Worm (Caenorhabditis elegans): ENCODE measurements around the gene T14B4.9.

The T14B4.9 gene

DNA sequence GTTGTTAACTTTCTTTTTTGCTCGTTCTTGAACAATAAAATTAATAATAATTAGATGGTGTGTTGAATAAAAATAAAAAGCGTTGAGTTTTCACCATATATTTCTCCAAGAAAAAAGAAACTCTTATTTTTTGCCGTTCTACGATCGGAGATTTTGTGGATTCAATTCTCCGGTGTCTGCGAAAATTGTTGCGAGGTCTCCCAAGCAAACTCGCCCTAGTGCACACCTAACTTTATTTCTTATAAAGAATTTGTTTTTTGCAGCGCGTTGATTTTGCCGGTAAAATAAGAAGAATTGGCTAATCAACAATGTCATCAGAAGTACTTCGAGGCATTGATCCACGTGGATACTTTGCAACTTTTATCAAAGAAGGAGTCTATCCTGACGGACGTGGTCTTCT is 7.8 kb upstream of the T14B4.9 start, which contains the start of gene exos-8 (continued):
- no peak for TF ChIP-seq unc-3 (GFP tag; conservative IDR thresholded peaks at IDR 0.05)
- TF ChIP-seq unc-3 (tag; optimal IDR thresholded peaks at IDR 0.05): peak; percentile 64
- TF ChIP-seq ceh-34 (tag; optimal IDR thresholded peaks at IDR 0.05): peak; percentile 72
- TF ChIP-seq fkh-10 (GFP tag; optimal IDR thresholded peaks at IDR 0.05): no peak
- peak; percentile 28 for TF ChIP-seq sox-4 (tag; optimal IDR thresholded peaks at IDR 0.05)
- peak; percentile 59 for TF ChIP-seq fkh-6 (tag; optimal IDR thresholded peaks at IDR 0.05)
- peak; percentile 49 for TF ChIP-seq ttx-3 (tag; optimal IDR thresholded peaks at IDR 0.05)
- peak; percentile 85 for TF ChIP-seq unc-42 (tag; optimal IDR thresholded peaks at IDR 0.05)
- TF ChIP-seq ceh-31 (tag; optimal IDR thresholded peaks at IDR 0.05): peak; percentile 97
- no peak for TF ChIP-seq ceh-22 (tag; optimal IDR thresholded peaks at IDR 0.05)
- TF ChIP-seq hlh-8 (tag; optimal IDR thresholded peaks at IDR 0.05): peak; percentile 76
- TF ChIP-seq T23F11.4 (GFP tag; optimal IDR thresholded peaks at IDR 0.05): peak; percentile 11
- TF ChIP-seq ama-1 (optimal IDR thresholded peaks at IDR 0.05): no peak
- TF ChIP-seq pqm-1 (tag; optimal IDR thresholded peaks at IDR 0.05): peak; percentile 56
- peak; percentile 1 for TF ChIP-seq nfya-1 (tag; optimal IDR thresholded peaks at IDR 0.05)
- peak; percentile 58 for TF ChIP-seq ahr-1 (tag; optimal IDR thresholded peaks at IDR 0.05)
- TF ChIP-seq ref-2 (tag; optimal IDR thresholded peaks at IDR 0.05): peak; percentile 95
- TF ChIP-seq lim-6 (tag; optimal IDR thresholded peaks at IDR 0.05): peak; percentile 74
- peak; percentile 91 for TF ChIP-seq ceh-14 (tag; optimal IDR thresholded peaks at IDR 0.05)
- TF ChIP-seq nhr-232 (tag; optimal IDR thresholded peaks at IDR 0.05): no peak
- no peak for TF ChIP-seq pat-9 (tag; optimal IDR thresholded peaks at IDR 0.05)
- no peak for TF ChIP-seq pag-3 (tag; optimal IDR thresholded peaks at IDR 0.05; ENCODE audit: borderline replicate concordance)
- TF ChIP-seq rnt-1 (tag; optimal IDR thresholded peaks at IDR 0.05): peak; percentile 91
- TF ChIP-seq ceh-24 (tag; optimal IDR thresholded peaks at IDR 0.05): no peak
- TF ChIP-seq nhr-11 (tag; optimal IDR thresholded peaks at IDR 0.05): no peak
- peak; percentile 38 for TF ChIP-seq hlh-15 (tag; optimal IDR thresholded peaks at IDR 0.05)
- no peak for TF ChIP-seq sox-2 (GFP tag; IDR thresholded peaks at IDR 0.05)
- TF ChIP-seq syd-9 (tag; optimal IDR thresholded peaks at IDR 0.05): peak; percentile 49

DNA sequence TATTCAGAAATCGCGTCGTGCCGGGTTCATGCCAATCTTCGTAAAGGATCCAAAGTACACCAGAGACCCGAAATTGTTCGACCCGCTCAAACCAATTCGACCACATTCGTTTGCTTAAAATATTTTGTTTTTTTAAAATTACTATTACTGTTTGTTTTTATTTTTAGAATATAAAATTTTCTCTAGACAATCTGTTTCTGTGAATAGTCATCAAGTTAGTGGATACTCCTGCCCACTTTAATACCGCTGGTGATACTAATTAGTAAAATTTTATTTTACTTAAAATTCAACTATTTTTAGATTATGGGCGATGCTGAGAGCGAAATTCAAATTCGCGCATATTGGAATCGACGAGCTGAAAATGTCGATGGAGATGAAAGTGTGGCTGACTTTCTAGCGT is 3.0 kb upstream of the T14B4.9 start, which contains the start of gene T14B4.1:
Gene T14B4.1, plus strand, starts transcription at position 301 of the 400 bp plus-strand sequence.
- TF ChIP-seq pros-1 (tag; optimal IDR thresholded peaks at IDR 0.05): no peak
- no peak for TF ChIP-seq F13H6.1 (tag; optimal IDR thresholded peaks at IDR 0.05)
- no peak for TF ChIP-seq sdc-2 (tag; optimal IDR thresholded peaks at IDR 0.05)
- no peak for TF ChIP-seq ztf-16 (tag; optimal IDR thresholded peaks at IDR 0.05)
- TF ChIP-seq ceh-45 (GFP tag; IDR thresholded peaks at IDR 0.05): no peak
- no peak for TF ChIP-seq zip-5 (tag; optimal IDR thresholded peaks at IDR 0.05)
- TF ChIP-seq hlh-15 (tag; optimal IDR thresholded peaks at IDR 0.05): no peak
- TF ChIP-seq npax-4 (tag; optimal IDR thresholded peaks at IDR 0.05): no peak
- no peak for TF ChIP-seq ref-2 (tag; optimal IDR thresholded peaks at IDR 0.05)
- TF ChIP-seq fkh-6 (tag; optimal IDR thresholded peaks at IDR 0.05): no peak

DNA sequence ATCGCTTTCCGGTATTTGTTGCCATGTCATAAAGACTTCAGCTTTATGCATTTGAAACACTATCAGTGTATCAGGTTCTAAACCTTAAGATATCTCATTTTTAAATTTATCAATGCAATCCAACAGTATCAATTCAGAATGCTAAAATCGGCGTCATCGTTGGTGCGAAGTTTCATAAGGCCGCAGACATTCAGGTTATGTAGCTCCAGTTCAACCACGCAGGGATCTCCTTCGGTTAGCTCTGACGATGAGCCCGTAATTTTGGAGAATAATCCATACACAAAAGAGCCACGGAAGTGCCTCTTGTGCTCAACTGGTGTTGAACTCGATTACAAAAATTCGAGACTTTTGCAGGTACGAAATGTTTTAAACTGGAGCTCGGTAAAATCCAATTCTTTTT is 2.4 kb upstream of the T14B4.9 start, which contains the start of gene mrps-18.C:
Gene mrps-18.C, plus strand, starts transcription at position 138 of the 400 bp plus-strand sequence.
- TF ChIP-seq pha-4 (tag; optimal IDR thresholded peaks at IDR 0.05): no peak
- no peak for TF ChIP-seq ceh-19 (GFP tag; optimal IDR thresholded peaks at IDR 0.05)
- no peak for TF ChIP-seq ceh-14 (tag; optimal IDR thresholded peaks at IDR 0.05)

DNA sequence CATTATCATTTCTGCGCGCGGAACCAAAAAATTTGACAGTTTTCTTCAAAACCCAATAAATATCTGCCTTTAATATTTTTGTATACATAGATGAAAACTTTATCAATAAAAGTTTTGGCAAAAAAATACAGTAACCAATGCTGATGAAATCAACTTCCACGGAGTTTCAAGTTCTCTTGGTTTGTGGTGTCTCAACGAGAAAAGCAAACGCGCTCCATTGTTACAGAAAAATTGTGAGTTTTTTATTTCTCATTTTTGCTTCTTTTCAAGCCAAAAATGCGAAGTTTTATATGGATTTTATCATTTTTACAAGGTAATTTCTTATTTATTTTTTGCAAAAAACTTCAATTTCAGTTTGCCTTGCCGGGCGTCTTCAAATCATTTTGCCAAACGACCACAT is 1.1 kb upstream of the T14B4.9 start, which contains the start of gene T14B4.3:
Gene T14B4.3, plus strand, starts transcription at position 264 of the 400 bp plus-strand sequence.
- TF ChIP-seq ceh-22 (tag; optimal IDR thresholded peaks at IDR 0.05): no peak
- TF ChIP-seq rnt-1 (tag; optimal IDR thresholded peaks at IDR 0.05): peak; percentile 49
- TF ChIP-seq tbx-2 (tag; optimal IDR thresholded peaks at IDR 0.05): peak; percentile 91
- TF ChIP-seq gmeb-2 (tag; optimal IDR thresholded peaks at IDR 0.05): no peak
- no peak for TF ChIP-seq K02D7.2 (tag; optimal IDR thresholded peaks at IDR 0.05)
- TF ChIP-seq dmd-4 (tag; optimal IDR thresholded peaks at IDR 0.05; ENCODE audit: borderline replicate concordance): no peak
- TF ChIP-seq ama-1 (optimal IDR thresholded peaks at IDR 0.05): no peak
- TF ChIP-seq unc-55 (GFP tag; optimal IDR thresholded peaks at IDR 0.05): no peak
- TF ChIP-seq tbx-7 (tag; optimal IDR thresholded peaks at IDR 0.05): peak; percentile 74
- no peak for TF ChIP-seq dve-1 (tag; optimal IDR thresholded peaks at IDR 0.05)
- TF ChIP-seq ets-4 (tag; optimal IDR thresholded peaks at IDR 0.05): peak; percentile 76
- TF ChIP-seq ceh-48 (tag; optimal IDR thresholded peaks at IDR 0.05): no peak
- peak; percentile 80 for TF ChIP-seq C08G9.2 (tag; optimal IDR thresholded peaks at IDR 0.05)
- no peak for TF ChIP-seq sox-2 (GFP tag; IDR thresholded peaks at IDR 0.05)
- TF ChIP-seq fkh-10 (GFP tag; optimal IDR thresholded peaks at IDR 0.05): no peak
- TF ChIP-seq fkh-6 (tag; optimal IDR thresholded peaks at IDR 0.05): peak; percentile 61
- peak; percentile 76 for TF ChIP-seq ref-2 (tag; optimal IDR thresholded peaks at IDR 0.05)
- TF ChIP-seq ttx-3 (tag; optimal IDR thresholded peaks at IDR 0.05): no peak
- TF ChIP-seq npax-4 (tag; optimal IDR thresholded peaks at IDR 0.05): no peak
- TF ChIP-seq pat-9 (tag; optimal IDR thresholded peaks at IDR 0.05): no peak
- TF ChIP-seq mec-3 (tag; optimal IDR thresholded peaks at IDR 0.05; ENCODE audit: borderline replicate concordance): no peak
- TF ChIP-seq ceh-24 (tag; optimal IDR thresholded peaks at IDR 0.05): no peak
- TF ChIP-seq hlh-15 (tag; optimal IDR thresholded peaks at IDR 0.05): no peak
